Fruit fly (Drosophila melanogaster) S2 (cell line): ENCODE results near the gene CG31909.

ENCODE experiments used
- CG8478 ChIP-seq: fragments of >200 bp; optimal IDR thresholded peaks from 2 replicates; lab custom pipeline; 2018
- CTCF ChIP-seq, 2 experiments: fragments of >200 bp; optimal IDR thresholded peaks; 2 replicates each; lab custom pipeline; 2018

DNA sequence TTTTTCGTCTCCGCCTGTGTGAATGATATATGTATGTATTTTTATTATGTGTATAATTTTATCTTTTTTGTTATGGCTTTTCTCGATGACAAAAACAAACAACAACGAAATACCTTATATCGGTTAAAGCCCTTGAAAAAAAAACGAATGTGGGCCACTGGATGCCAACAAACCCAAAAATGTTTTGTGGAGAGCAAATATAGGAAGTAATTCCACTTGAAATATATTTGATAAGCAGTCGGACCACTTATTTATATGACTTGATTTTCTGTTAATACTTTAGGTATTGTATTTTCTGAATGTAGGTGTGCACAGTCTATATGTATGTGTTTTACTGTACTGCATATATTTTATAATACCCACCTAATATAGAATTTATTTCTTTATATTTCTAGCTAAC is 16.3 kb upstream of the CG31909 start:
- no peak for TF ChIP-seq CG8478 (lab: Kevin White, UChicago)
- no peak for TF ChIP-seq CTCF (optimal IDR thresholded peaks at IDR 0.05; lab: Kevin White, UChicago)
